Fruit fly (Drosophila melanogaster) whole organism, embryonic: Measurements from ENCODE around the gene CG34008.
A peak's percentile ranks its signal among the peaks of the same experiment; 100 is the strongest.

Source experiments
- CG10209 ChIP-seq: fragments of 200-800 bp; sonication (Bioruptor generic); optimal IDR thresholded peaks from 3 replicates; lab custom pipeline; 2017; ENCODE audit warnings: missing biosample characterization, mild to moderate bottlenecking, missing genetic modification characterization, missing genetic modification reagents
- CG10267 ChIP-seq: fragments of 200-800 bp; sonication (Bioruptor generic); optimal IDR thresholded peaks from 2 replicates; lab custom pipeline; 2018; ENCODE audit warnings: missing biosample characterization, mild to moderate bottlenecking, missing genetic modification characterization, moderate library complexity
- CG10959 ChIP-seq: fragments of 200-800 bp; sonication (Bioruptor generic); IDR thresholded peaks from 2 replicates; pipeline ENCODE4 v1.3.6; 2022; ENCODE audit warnings: missing biosample characterization, missing genetic modification characterization
- CG12659 ChIP-seq: fragments of 200-800 bp; sonication (Bioruptor generic); optimal IDR thresholded peaks from 3 replicates; lab custom pipeline; 2017; ENCODE audit warnings: mild to moderate bottlenecking, missing biosample characterization, missing genetic modification reagents, missing genetic modification characterization
- CG13424 ChIP-seq: fragments of 200-800 bp; sonication (Bioruptor generic); optimal IDR thresholded peaks from 2 replicates; lab custom pipeline; 2019; ENCODE audit warnings: missing biosample characterization, mild to moderate bottlenecking, missing genetic modification characterization, moderate library complexity
- CG15269 ChIP-seq: fragments of 200-800 bp; sonication (Bioruptor generic); optimal IDR thresholded peaks from 2 replicates; lab custom pipeline; 2018; ENCODE audit warnings: missing biosample characterization, mild to moderate bottlenecking, missing genetic modification characterization, moderate library complexity
- CG15514 ChIP-seq: fragments of 200-800 bp; sonication (Bioruptor generic); optimal IDR thresholded peaks from 3 replicates; lab custom pipeline; 2017; ENCODE audit warnings: missing biosample characterization, missing genetic modification characterization, mild to moderate bottlenecking, moderate library complexity, missing genetic modification reagents
- CG1603 ChIP-seq: fragments of 200-800 bp; sonication (Bioruptor generic); optimal IDR thresholded peaks from 2 replicates; lab custom pipeline; 2019; ENCODE audit warnings: missing biosample characterization, mild to moderate bottlenecking, missing genetic modification characterization, moderate library complexity
- CG16813 ChIP-seq: fragments of 200-800 bp; sonication (Bioruptor generic); IDR thresholded peaks from 3 replicates; pipeline ENCODE4 v1.3.6; 2022; ENCODE audit warnings: missing biosample characterization, missing genetic modification characterization; ENCODE audit not compliant: partially characterized antibody
- CG18599 ChIP-seq: fragments of 200-800 bp; sonication (Bioruptor generic); optimal IDR thresholded peaks from 3 replicates; lab custom pipeline; 2017; ENCODE audit warnings: missing biosample characterization, missing genetic modification characterization, mild to moderate bottlenecking, moderate library complexity, missing genetic modification reagents
- CG2120 ChIP-seq: fragments of 200-800 bp; sonication (Bioruptor generic); optimal IDR thresholded peaks from 3 replicates; lab custom pipeline; 2016; ENCODE audit warnings: missing biosample characterization, missing genetic modification characterization
- CG31441 ChIP-seq: fragments of 200-800 bp; sonication (Bioruptor generic); IDR thresholded peaks from 2 replicates; pipeline ENCODE4 v1.3.6; 2022; ENCODE audit warnings: missing biosample characterization, missing genetic modification characterization
- CG34224 ChIP-seq: fragments of 200-800 bp; sonication (Bioruptor generic); IDR thresholded peaks from 3 replicates; pipeline ENCODE4 v1.3.6; 2022; ENCODE audit warnings: missing biosample characterization, missing genetic modification characterization; ENCODE audit not compliant: partially characterized antibody
- CG4617 ChIP-seq: fragments of 200-800 bp; sonication (Bioruptor generic); optimal IDR thresholded peaks from 3 replicates; lab custom pipeline; 2016; ENCODE audit warnings: missing biosample characterization, missing genetic modification characterization, borderline replicate concordance
- CG7745 ChIP-seq: fragments of 200-800 bp; sonication (Bioruptor generic); optimal IDR thresholded peaks from 2 replicates; lab custom pipeline; 2018; ENCODE audit warnings: missing biosample characterization, mild to moderate bottlenecking, missing genetic modification characterization, moderate library complexity
- CG8478 ChIP-seq: fragments of >200 bp; optimal IDR thresholded peaks from 2 replicates; lab custom pipeline; 2018
- Chrac-16 ChIP-seq: fragments of 200-800 bp; sonication (Bioruptor generic); optimal IDR thresholded peaks from 3 replicates; lab custom pipeline; 2016; ENCODE audit warnings: missing biosample characterization, missing genetic modification characterization
- Dfd ChIP-seq, 2 experiments: fragments of >200 bp; optimal IDR thresholded peaks; 2 replicates each; lab custom pipeline; 2017; ENCODE audit warnings: missing biosample characterization in 2 of 2, missing genetic modification characterization in 2 of 2
- Dip3 ChIP-seq: fragments of 200-800 bp; sonication (Bioruptor generic); optimal IDR thresholded peaks from 3 replicates; lab custom pipeline; 2016; ENCODE audit warnings: missing biosample characterization, missing genetic modification characterization
- E2f2 ChIP-seq: fragments of 200-800 bp; sonication (Bioruptor generic); IDR thresholded peaks from 2 replicates; pipeline ENCODE4 v1.3.6; 2022; ENCODE audit warnings: missing biosample characterization, missing genetic modification characterization
- Ets65A ChIP-seq: fragments of 200-800 bp; sonication (Bioruptor generic); peaks from one replicate; lab custom pipeline; 2016; ENCODE audit warnings: missing biosample characterization, missing genetic modification characterization
- Ets97D ChIP-seq: fragments of 200-800 bp; sonication (Bioruptor generic); optimal IDR thresholded peaks from 3 replicates; lab custom pipeline; 2016; ENCODE audit warnings: missing biosample characterization, missing genetic modification characterization
- GATAe ChIP-seq: fragments of 200-800 bp; sonication (Bioruptor generic); conservative IDR thresholded peaks from 2 replicates; pipeline ENCODE4 v1.3.6; 2022; ENCODE audit warnings: missing biosample characterization, missing genetic modification characterization
- HLH54F ChIP-seq: fragments of 200-800 bp; sonication (Bioruptor generic); optimal IDR thresholded peaks from 3 replicates; lab custom pipeline; 2016; ENCODE audit warnings: missing biosample characterization, missing genetic modification characterization
- HmgZ ChIP-seq: fragments of 200-800 bp; sonication (Bioruptor generic); optimal IDR thresholded peaks from 2 replicates; lab custom pipeline; 2018; ENCODE audit warnings: missing biosample characterization, mild to moderate bottlenecking, missing genetic modification characterization
- Jarid2 ChIP-seq: fragments of 200-800 bp; sonication (Bioruptor generic); optimal IDR thresholded peaks from 3 replicates; lab custom pipeline; 2017; ENCODE audit warnings: mild to moderate bottlenecking, missing biosample characterization, missing genetic modification reagents, missing genetic modification characterization
- MBD-R2 ChIP-seq: fragments of 200-800 bp; sonication (Bioruptor generic); IDR thresholded peaks from 2 replicates; pipeline ENCODE4 v1.3.6; 2022; ENCODE audit warnings: missing biosample characterization, missing genetic modification characterization
- Mes4 ChIP-seq: fragments of 200-800 bp; sonication (Bioruptor generic); optimal IDR thresholded peaks from 2 replicates; lab custom pipeline; 2016; ENCODE audit warnings: missing biosample characterization, missing genetic modification characterization
- Stat92E ChIP-seq, 3 experiments: fragments of >200 bp in 2 of 3; fragments of 200-800 bp in 1 of 3; sonication (Bioruptor generic) in 1 of 3; optimal IDR thresholded peaks; 2 replicates each; lab custom pipeline; 2017 to 2019; ENCODE audit warnings: missing biosample characterization in 3 of 3, missing genetic modification characterization in 3 of 3, mild to moderate bottlenecking in 1 of 3, moderate library complexity in 1 of 3
- YL-1 ChIP-seq: fragments of 200-800 bp; sonication (Bioruptor generic); optimal IDR thresholded peaks from 3 replicates; lab custom pipeline; 2017; ENCODE audit warnings: missing biosample characterization, mild to moderate bottlenecking, missing genetic modification characterization
- abd-A ChIP-seq: fragments of 200-800 bp; sonication (Bioruptor generic); optimal IDR thresholded peaks from 3 replicates; lab custom pipeline; 2019; ENCODE audit warnings: missing biosample characterization, mild to moderate bottlenecking, missing genetic modification characterization, moderate library complexity
- al ChIP-seq: fragments of 200-800 bp; sonication (Bioruptor generic); IDR thresholded peaks from 2 replicates; pipeline ENCODE4 v1.3.6; 2022; ENCODE audit warnings: missing biosample characterization, missing genetic modification characterization
- ap ChIP-seq: fragments of 200-800 bp; sonication (Bioruptor generic); IDR thresholded peaks from 2 replicates; pipeline ENCODE4 v1.3.6; 2022; ENCODE audit warnings: missing biosample characterization, missing genetic modification characterization
- bab2 ChIP-seq: fragments of 200-800 bp; sonication (Bioruptor generic); optimal IDR thresholded peaks from 2 replicates; lab custom pipeline; 2016; ENCODE audit warnings: missing biosample characterization, missing genetic modification characterization
- bbx ChIP-seq: fragments of 200-800 bp; sonication (Bioruptor generic); IDR thresholded peaks from 2 replicates; pipeline ENCODE4 v1.3.6; 2022; ENCODE audit warnings: missing biosample characterization, missing genetic modification characterization; ENCODE audit not compliant: partially characterized antibody
- dmrt99B ChIP-seq: fragments of 200-800 bp; sonication (Bioruptor generic); optimal IDR thresholded peaks from 2 replicates; lab custom pipeline; 2018; ENCODE audit warnings: missing biosample characterization, mild to moderate bottlenecking, missing genetic modification characterization, moderate library complexity
- en ChIP-seq: fragments of 200-800 bp; sonication (Bioruptor generic); optimal IDR thresholded peaks from 2 replicates; lab custom pipeline; 2016; ENCODE audit warnings: missing biosample characterization, missing genetic modification characterization
- hb ChIP-seq: fragments of 200-800 bp; sonication (Bioruptor generic); IDR thresholded peaks from 3 replicates; pipeline ENCODE4 v1.3.6; 2022; ENCODE audit warnings: missing biosample characterization, missing genetic modification characterization; ENCODE audit not compliant: partially characterized antibody
- nom ChIP-seq: fragments of 200-800 bp; sonication (Bioruptor generic); optimal IDR thresholded peaks from 2 replicates; lab custom pipeline; 2017; ENCODE audit warnings: missing biosample characterization, missing genetic modification characterization, mild to moderate bottlenecking, moderate library complexity, missing genetic modification reagents
- onecut ChIP-seq: fragments of 200-800 bp; sonication (Bioruptor generic); IDR thresholded peaks from 2 replicates; pipeline ENCODE4 v1.3.6; 2022; ENCODE audit warnings: missing biosample characterization, missing genetic modification characterization
- phol ChIP-seq: fragments of 200-800 bp; sonication (Bioruptor generic); optimal IDR thresholded peaks from 3 replicates; lab custom pipeline; 2018; ENCODE audit warnings: missing biosample characterization, mild to moderate bottlenecking, missing genetic modification characterization, moderate library complexity
- row ChIP-seq: fragments of 200-800 bp; sonication (Bioruptor generic); IDR thresholded peaks from 3 replicates; pipeline ENCODE4 v1.3.6; 2022; ENCODE audit warnings: missing biosample characterization, missing genetic modification characterization
- shn ChIP-seq: fragments of 200-800 bp; sonication (Bioruptor generic); optimal IDR thresholded peaks from 3 replicates; lab custom pipeline; 2016; ENCODE audit warnings: missing biosample characterization, missing genetic modification characterization
- tll ChIP-seq, 2 experiments: fragments of 200-800 bp in 1 of 2; fragments of >200 bp in 1 of 2; sonication (Bioruptor generic) in 1 of 2; optimal IDR thresholded peaks; 2 replicates each; lab custom pipeline; 2017 to 2019; ENCODE audit warnings: missing biosample characterization in 2 of 2, missing genetic modification characterization in 2 of 2, mild to moderate bottlenecking in 1 of 2, moderate library complexity in 1 of 2
- unpg ChIP-seq: fragments of 200-800 bp; sonication (Bioruptor generic); optimal IDR thresholded peaks from 3 replicates; lab custom pipeline; 2018; ENCODE audit warnings: missing biosample characterization, mild to moderate bottlenecking, missing genetic modification characterization, moderate library complexity

Gene CG34008

DNA sequence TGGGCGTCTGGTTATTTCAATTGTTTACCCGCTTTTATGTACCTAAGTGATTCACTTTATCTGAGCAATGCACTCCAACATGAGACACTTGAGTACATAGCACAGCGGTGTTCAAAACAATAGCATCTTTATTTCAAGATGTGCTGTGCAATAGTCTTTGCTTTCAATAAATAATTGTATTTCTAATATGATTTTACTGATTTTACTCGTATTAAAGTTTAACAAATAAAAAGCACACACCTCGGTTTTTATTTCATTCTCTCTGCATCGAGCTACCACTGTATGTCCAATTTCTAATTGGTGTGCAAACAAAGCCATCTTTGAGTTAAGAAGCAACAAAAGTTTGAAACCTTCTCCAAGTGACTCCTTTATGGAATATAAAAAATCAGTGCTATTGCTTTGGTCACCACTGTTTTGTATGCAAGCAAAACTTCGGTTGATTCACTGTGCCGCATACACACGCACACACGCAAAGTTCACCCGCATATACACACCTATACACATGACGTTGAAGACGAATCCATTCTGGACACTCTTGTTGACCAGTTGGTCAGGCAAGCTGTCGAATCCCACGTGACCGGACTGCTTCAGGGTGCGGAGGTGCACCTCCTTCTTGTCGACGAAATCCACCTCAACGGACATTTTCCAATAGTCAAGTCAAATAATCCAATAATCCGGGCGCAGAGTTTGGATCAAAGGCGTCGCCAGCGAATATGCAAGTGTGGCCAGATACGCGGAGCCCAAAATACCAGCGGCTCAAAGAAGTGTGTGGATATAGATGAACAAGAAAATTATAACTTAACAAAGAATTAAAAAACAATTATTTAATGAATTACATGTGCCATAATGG, 6.5 kb upstream of the CG34008 start, which contains the start of gene Septin2 (continued):
- TF ChIP-seq CG13424 (tag; lab: Kevin White, UChicago) (peak; percentile 80), shn (GFP tag; lab: Kevin White, UChicago) (peak; percentile 12), Jarid2 (GFP tag; lab: Kevin White, UChicago) (no peak), row (GFP tag; lab: Robert Waterston, UW) (peak; percentile 70), CG10959 (GFP tag; lab: Robert Waterston, UW) (0 out of 2 replicates have a peak, but pooled peaks have one; percentile 51), Stat92E (GFP tag; optimal IDR thresholded peaks at IDR 0.05; lab: Kevin White, UChicago) (no peak), hb (GFP tag; lab: Robert Waterston, UW) (no peak), CG15269 (tag; lab: Kevin White, UChicago) (peak; percentile 77), CG10267 (tag; lab: Kevin White, UChicago) (peak; percentile 79), ap (GFP tag; lab: Robert Waterston, UW) (peak; percentile 59), HLH54F (GFP tag; lab: Kevin White, UChicago) (peak; percentile 50), dmrt99B (tag; lab: Kevin White, UChicago) (peak; percentile 91), al (GFP tag; lab: Robert Waterston, UW) (no peak), unpg (GFP tag; lab: Kevin White, UChicago) (peak; percentile 59), CG18599 (peak; percentile 79), CG7745 (tag; lab: Kevin White, UChicago) (no peak), onecut (GFP tag; lab: Robert Waterston, UW) (peak; percentile 19; the same call in 1 of the 2 replicates), CG31441 (peak; percentile 72), Mes4 (GFP tag; lab: Kevin White, UChicago) (peak; percentile 65), en (GFP tag; lab: Kevin White, UChicago) (peak; percentile 28), CG10209 (GFP tag; lab: Kevin White, UChicago) (peak; percentile 83), CG2120 (GFP tag; lab: Kevin White, UChicago) (peak; percentile 52), tll (GFP tag; optimal IDR thresholded peaks at IDR 0.05; lab: Kevin White, UChicago) (no peak), GATAe (GFP tag; lab: Robert Waterston, UW) (no peak), Dfd (GFP tag; optimal IDR thresholded peaks at IDR 0.05; lab: Kevin White, UChicago) (no peak)

DNA sequence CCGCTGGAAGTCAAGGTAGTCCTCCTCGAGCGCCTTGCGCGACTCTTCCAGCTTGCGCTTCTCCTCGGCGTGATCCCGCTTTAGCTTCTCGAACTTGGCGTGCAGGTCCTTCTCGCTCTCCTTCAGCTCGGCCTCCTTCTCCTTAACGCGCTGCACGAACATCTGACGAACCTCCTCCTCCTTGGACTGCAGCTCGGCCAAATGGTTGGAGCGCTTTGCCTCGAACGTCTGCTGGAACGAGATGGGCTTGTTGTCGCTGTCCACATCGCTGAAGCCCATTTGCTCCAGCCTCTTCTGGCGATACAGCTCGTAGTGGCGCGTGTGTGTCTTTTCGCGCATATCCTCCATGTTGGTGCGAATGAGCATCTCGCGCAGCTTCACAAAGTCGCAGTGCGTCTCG, 5.1 kb upstream of the CG34008 start:
- TF ChIP-seq CG8478 (lab: Kevin White, UChicago) (peak; percentile 57), CG16813 (GFP tag; lab: Robert Waterston, UW) (no peak), CG13424 (tag; lab: Kevin White, UChicago) (no peak), Ets65A (GFP tag; lab: Kevin White, UChicago) (peak; percentile 55)

DNA sequence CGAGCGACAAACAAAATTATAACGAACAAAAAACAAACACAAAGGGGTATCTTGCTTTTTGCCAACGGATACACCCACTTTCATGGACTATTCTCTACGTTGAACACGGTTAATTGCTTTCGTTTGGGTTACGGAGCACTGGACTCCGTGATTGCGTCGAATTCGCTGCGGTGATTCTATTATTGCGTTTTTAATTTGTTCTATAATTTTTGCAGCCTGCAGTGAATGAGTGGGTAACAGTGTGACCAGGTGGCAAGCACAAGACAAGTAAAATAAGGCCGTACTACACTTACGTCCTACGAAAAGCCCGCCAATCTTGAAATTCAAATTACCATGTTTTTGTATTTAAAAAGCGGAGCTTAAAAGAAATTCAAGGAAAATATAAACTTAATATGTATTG, 4.2 kb upstream of the CG34008 start, which contains the start of gene CG16953:
CG16953 (minus strand) TSS at position 268 of the 400 bp plus-strand sequence.
- TF ChIP-seq HmgZ (tag; lab: Kevin White, UChicago) (peak; percentile 35), CG12659 (GFP tag; lab: Kevin White, UChicago) (peak; percentile 41), Chrac-16 (GFP tag; lab: Kevin White, UChicago) (no peak), CG1603 (tag; lab: Kevin White, UChicago) (peak; percentile 37), CG15514 (peak; percentile 20), YL-1 (GFP tag; lab: Kevin White, UChicago) (peak; percentile 54), Dip3 (no peak), bbx (GFP tag; lab: Robert Waterston, UW) (peak; percentile 32; the same call in 1 of the 2 replicates), MBD-R2 (GFP tag; lab: Robert Waterston, UW) (peak; percentile 38; the same call in 1 of the 2 replicates), dmrt99B (tag; lab: Kevin White, UChicago) (no peak), CG34224 (GFP tag; lab: Robert Waterston, UW) (no peak), bab2 (no peak), CG4617 (GFP tag; lab: Kevin White, UChicago) (peak; percentile 81), phol (peak; percentile 12), Ets97D (GFP tag; lab: Kevin White, UChicago) (peak; percentile 38), E2f2 (peak; percentile 92), abd-A (tag; lab: Kevin White, UChicago) (no peak), nom (GFP tag; lab: Kevin White, UChicago) (peak; percentile 10)
